Fruit fly (Drosophila melanogaster) whole organism, embryonic: Measurements from ENCODE around the gene CG14721.
A peak's percentile ranks its signal among the peaks of the same experiment; 100 is the strongest.

Experiments
- Aef1 ChIP-seq: fragments of 200-800 bp; sonication (Bioruptor generic); IDR thresholded peaks from 3 replicates; pipeline ENCODE4 v1.3.6; 2022; ENCODE audit warnings: missing biosample characterization, missing genetic modification characterization
- Antp ChIP-seq: fragments of 200-800 bp; sonication (Bioruptor generic); optimal IDR thresholded peaks from 3 replicates; lab custom pipeline; 2016; ENCODE audit warnings: missing biosample characterization, missing genetic modification characterization
- Bdp1 ChIP-seq: fragments of 200-800 bp; sonication (Bioruptor generic); optimal IDR thresholded peaks from 3 replicates; lab custom pipeline; 2016; ENCODE audit warnings: missing biosample characterization, missing genetic modification characterization
- CG1024 ChIP-seq: fragments of 200-800 bp; sonication (Bioruptor generic); IDR thresholded peaks from 2 replicates; pipeline ENCODE4 v1.3.6; 2022; ENCODE audit warnings: missing biosample characterization, missing genetic modification characterization
- CG10654 ChIP-seq: fragments of 200-800 bp; sonication (Bioruptor generic); optimal IDR thresholded peaks from 2 replicates; lab custom pipeline; 2016; ENCODE audit warnings: missing biosample characterization, missing genetic modification characterization
- CG11695 ChIP-seq: fragments of 200-800 bp; sonication (Bioruptor generic); IDR thresholded peaks from 3 replicates; pipeline ENCODE4 v1.3.6; 2022; ENCODE audit warnings: missing biosample characterization, missing genetic modification characterization
- CG12236 ChIP-seq: fragments of 200-800 bp; sonication (Bioruptor generic); optimal IDR thresholded peaks from 2 replicates; lab custom pipeline; 2016; ENCODE audit warnings: missing biosample characterization, missing genetic modification characterization
- CG1233 ChIP-seq: fragments of 200-800 bp; sonication (Bioruptor generic); optimal IDR thresholded peaks from 4 replicates; lab custom pipeline; 2018; ENCODE audit warnings: missing biosample characterization, mild to moderate bottlenecking, missing genetic modification characterization
- CG13296 ChIP-seq: fragments of 200-800 bp; sonication (Bioruptor generic); optimal IDR thresholded peaks from 3 replicates; lab custom pipeline; 2018; ENCODE audit warnings: missing biosample characterization, mild to moderate bottlenecking, missing genetic modification characterization
- CG17359 ChIP-seq: fragments of 200-800 bp; sonication (Bioruptor generic); optimal IDR thresholded peaks from 3 replicates; lab custom pipeline; 2018; ENCODE audit warnings: missing biosample characterization, mild to moderate bottlenecking, missing genetic modification characterization, moderate library complexity
- CG17802 ChIP-seq: fragments of 200-800 bp; sonication (Bioruptor generic); optimal IDR thresholded peaks from 2 replicates; lab custom pipeline; 2018; ENCODE audit warnings: missing biosample characterization, mild to moderate bottlenecking, missing genetic modification characterization, moderate library complexity
- CG18619 ChIP-seq: fragments of 200-800 bp; sonication (Bioruptor generic); optimal IDR thresholded peaks from 3 replicates; lab custom pipeline; 2017; ENCODE audit warnings: missing biosample characterization, mild to moderate bottlenecking, missing genetic modification characterization
- CG31224 ChIP-seq: fragments of 200-800 bp; sonication (Bioruptor generic); IDR thresholded peaks from 2 replicates; pipeline ENCODE4 v1.3.6; 2022; ENCODE audit warnings: missing biosample characterization, missing genetic modification characterization
- CG34422 ChIP-seq: fragments of 200-800 bp; sonication (Bioruptor generic); IDR thresholded peaks from 3 replicates; pipeline ENCODE4 v1.3.6; 2022; ENCODE audit warnings: missing biosample characterization, missing genetic modification characterization
- CG4282 ChIP-seq: fragments of 200-800 bp; sonication (Bioruptor generic); optimal IDR thresholded peaks from 2 replicates; lab custom pipeline; 2016; ENCODE audit warnings: missing biosample characterization, missing genetic modification characterization
- CG6175 ChIP-seq: fragments of 200-800 bp; sonication (Bioruptor generic); IDR thresholded peaks from 3 replicates; pipeline ENCODE4 v1.3.6; 2022; ENCODE audit warnings: missing biosample characterization, missing genetic modification characterization
- CG6683 ChIP-seq: fragments of 200-800 bp; sonication (Bioruptor generic); optimal IDR thresholded peaks from 2 replicates; lab custom pipeline; 2017; ENCODE audit warnings: missing biosample characterization, mild to moderate bottlenecking, missing genetic modification characterization, missing genetic modification reagents
- CG6813 ChIP-seq: fragments of 200-800 bp; sonication (Bioruptor generic); optimal IDR thresholded peaks from 2 replicates; lab custom pipeline; 2017; ENCODE audit warnings: missing biosample characterization, missing genetic modification characterization, mild to moderate bottlenecking, moderate library complexity, missing genetic modification reagents
- CG7987 ChIP-seq: fragments of 200-800 bp; sonication (Bioruptor generic); optimal IDR thresholded peaks from 2 replicates; lab custom pipeline; 2018; ENCODE audit warnings: missing biosample characterization, mild to moderate bottlenecking, missing genetic modification characterization, moderate library complexity
- CG8359 ChIP-seq: fragments of 200-800 bp; sonication (Bioruptor generic); optimal IDR thresholded peaks from 2 replicates; lab custom pipeline; 2017; ENCODE audit warnings: missing biosample characterization, mild to moderate bottlenecking, missing genetic modification characterization, borderline replicate concordance
- Dbx ChIP-seq: fragments of 200-800 bp; sonication (Bioruptor generic); IDR thresholded peaks from 3 replicates; pipeline ENCODE4 v1.3.6; 2022; ENCODE audit warnings: missing biosample characterization, missing genetic modification characterization
- Fer2 ChIP-seq: fragments of 200-800 bp; sonication (Bioruptor generic); optimal IDR thresholded peaks from 2 replicates; lab custom pipeline; 2018; ENCODE audit warnings: missing biosample characterization, mild to moderate bottlenecking, missing genetic modification characterization, moderate library complexity
- Fer3 ChIP-seq: fragments of 200-800 bp; sonication (Bioruptor generic); optimal IDR thresholded peaks from 2 replicates; lab custom pipeline; 2018; ENCODE audit warnings: missing biosample characterization, mild to moderate bottlenecking, missing genetic modification characterization, moderate library complexity
- HLHmδ ChIP-seq: fragments of 200-800 bp; sonication (Bioruptor generic); optimal IDR thresholded peaks from 2 replicates; lab custom pipeline; 2018; ENCODE audit warnings: missing biosample characterization, mild to moderate bottlenecking, missing genetic modification characterization, moderate library complexity
- MBD-R2 ChIP-seq: fragments of 200-800 bp; sonication (Bioruptor generic); IDR thresholded peaks from 2 replicates; pipeline ENCODE4 v1.3.6; 2022; ENCODE audit warnings: missing biosample characterization, missing genetic modification characterization
- MESR4 ChIP-seq: fragments of 200-800 bp; sonication (Bioruptor generic); optimal IDR thresholded peaks from 2 replicates; lab custom pipeline; 2018; ENCODE audit warnings: missing biosample characterization, mild to moderate bottlenecking, missing genetic modification characterization, moderate library complexity
- MTF-1 ChIP-seq: fragments of 200-800 bp; sonication (Bioruptor generic); optimal IDR thresholded peaks from 2 replicates; lab custom pipeline; 2018; ENCODE audit warnings: missing biosample characterization, mild to moderate bottlenecking, missing genetic modification characterization, borderline replicate concordance
- NC2α ChIP-seq: fragments of 200-800 bp; sonication (Bioruptor generic); optimal IDR thresholded peaks from 2 replicates; lab custom pipeline; 2016; ENCODE audit warnings: missing biosample characterization, missing genetic modification characterization
- Nf-YC ChIP-seq: fragments of 200-800 bp; optimal IDR thresholded peaks from 3 replicates; lab custom pipeline; 2019; ENCODE audit warnings: missing biosample characterization, mild to moderate bottlenecking, missing genetic modification characterization, moderate library complexity
- Opbp ChIP-seq: fragments of 200-800 bp; sonication (Bioruptor generic); IDR thresholded peaks from 3 replicates; pipeline ENCODE4 v1.3.6; 2022; ENCODE audit warnings: missing biosample characterization, missing genetic modification characterization; ENCODE audit not compliant: partially characterized antibody
- Rfx ChIP-seq: fragments of 200-800 bp; sonication (Bioruptor generic); IDR thresholded peaks from 2 replicates; pipeline ENCODE4 v1.3.6; 2022; ENCODE audit warnings: missing biosample characterization, missing genetic modification characterization
- Rx ChIP-seq: fragments of 200-800 bp; sonication (Bioruptor generic); IDR thresholded peaks from 2 replicates; pipeline ENCODE4 v1.3.6; 2022; ENCODE audit warnings: missing biosample characterization, missing genetic modification characterization
- Scr ChIP-seq: fragments of 200-800 bp; sonication (Bioruptor generic); IDR thresholded peaks from 2 replicates; pipeline ENCODE4 v1.3.6; 2022; ENCODE audit warnings: missing biosample characterization, missing genetic modification characterization; ENCODE audit not compliant: partially characterized antibody
- Sin3A ChIP-seq: fragments of >200 bp; optimal IDR thresholded peaks from 2 replicates; lab custom pipeline; 2018
- Stat92E ChIP-seq, 3 experiments: fragments of >200 bp in 2 of 3; fragments of 200-800 bp in 1 of 3; sonication (Bioruptor generic) in 1 of 3; optimal IDR thresholded peaks; 2 replicates each; lab custom pipeline; 2017 to 2019; ENCODE audit warnings: missing biosample characterization in 3 of 3, missing genetic modification characterization in 3 of 3, mild to moderate bottlenecking in 1 of 3, moderate library complexity in 1 of 3
- Tbp ChIP-seq: fragments of >200 bp; optimal IDR thresholded peaks from 2 replicates; lab custom pipeline; 2018; ENCODE audit warnings: missing biosample characterization, missing genetic modification characterization
- Usf ChIP-seq: fragments of 200-800 bp; sonication (Bioruptor generic); optimal IDR thresholded peaks from 2 replicates; lab custom pipeline; 2017; ENCODE audit warnings: missing genotype, missing biosample characterization, missing genetic modification characterization
- al ChIP-seq: fragments of 200-800 bp; sonication (Bioruptor generic); IDR thresholded peaks from 2 replicates; pipeline ENCODE4 v1.3.6; 2022; ENCODE audit warnings: missing biosample characterization, missing genetic modification characterization
- amos ChIP-seq: fragments of 200-800 bp; sonication (Bioruptor generic); IDR thresholded peaks from 2 replicates; pipeline ENCODE4 v1.3.6; 2022; ENCODE audit warnings: missing biosample characterization, missing genetic modification characterization; ENCODE audit not compliant: partially characterized antibody
- crc ChIP-seq: fragments of 200-800 bp; sonication (Bioruptor generic); optimal IDR thresholded peaks from 2 replicates; lab custom pipeline; 2016; ENCODE audit warnings: missing biosample characterization, missing genetic modification characterization
- crp ChIP-seq, 2 experiments: fragments of 200-800 bp; sonication (Bioruptor generic); optimal IDR thresholded peaks; 2 replicates in 1 of 2; 3 replicates in 1 of 2; lab custom pipeline; 2017; ENCODE audit warnings: missing biosample characterization in 2 of 2, missing genetic modification characterization in 2 of 2, mild to moderate bottlenecking in 1 of 2, moderate library complexity in 1 of 2
- cwo ChIP-seq: fragments of 200-800 bp; sonication (Bioruptor generic); optimal IDR thresholded peaks from 3 replicates; lab custom pipeline; 2017; ENCODE audit warnings: missing biosample characterization, missing genetic modification characterization, mild to moderate bottlenecking, moderate library complexity, missing genetic modification reagents
- dimm ChIP-seq: fragments of 200-800 bp; sonication (Bioruptor generic); IDR thresholded peaks from 2 replicates; pipeline ENCODE4 v1.3.6; 2022; ENCODE audit warnings: missing biosample characterization, missing genetic modification characterization
- fd64A ChIP-seq: fragments of 200-800 bp; sonication (Bioruptor generic); optimal IDR thresholded peaks from 3 replicates; lab custom pipeline; 2018; ENCODE audit warnings: missing biosample characterization, mild to moderate bottlenecking, missing genetic modification characterization
- gt ChIP-seq: fragments of 200-800 bp; sonication (Bioruptor generic); IDR thresholded peaks from 2 replicates; pipeline ENCODE4 v1.3.6; 2022; ENCODE audit warnings: missing biosample characterization, missing genetic modification characterization
- jing ChIP-seq: fragments of 200-800 bp; sonication (Bioruptor generic); optimal IDR thresholded peaks from 2 replicates; lab custom pipeline; 2018; ENCODE audit warnings: missing biosample characterization, mild to moderate bottlenecking, missing genetic modification characterization
- lov ChIP-seq, 2 experiments: fragments of 200-800 bp in 1 of 2; fragments of >200 bp in 1 of 2; sonication (Bioruptor generic) in 1 of 2; IDR thresholded peaks in 1 of 2; optimal IDR thresholded peaks in 1 of 2; 2 replicates in 1 of 2; 3 replicates in 1 of 2; pipeline versions ENCODE4 v1.3.6 to Lab custom; 2017 to 2022; ENCODE audit warnings: missing biosample characterization in 1 of 2, missing genetic modification characterization in 1 of 2
- mam ChIP-seq: fragments of 200-800 bp; sonication (Bioruptor generic); optimal IDR thresholded peaks from 3 replicates; lab custom pipeline; 2016; ENCODE audit warnings: missing biosample characterization, missing genetic modification characterization
- so ChIP-seq: fragments of 200-800 bp; sonication (Bioruptor generic); IDR thresholded peaks from 3 replicates; pipeline ENCODE4 v1.3.6; 2022; ENCODE audit warnings: missing biosample characterization, missing genetic modification characterization
- z ChIP-seq: fragments of 200-800 bp; sonication (Bioruptor generic); IDR thresholded peaks from 3 replicates; pipeline ENCODE4 v1.3.6; 2022; ENCODE audit warnings: missing biosample characterization, missing genetic modification characterization

The CG14721 gene

dm6 chr3R:11735337-11735736, at the start of gene CG14721 (continued):
- TF ChIP-seq Scr (GFP tag; lab: Robert Waterston, UW) (peak; percentile 68), Aef1 (GFP tag; lab: Robert Waterston, UW) (peak; percentile 54), Usf (GFP tag; lab: Kevin White, UChicago) (no peak), CG18619 (GFP tag; lab: Kevin White, UChicago) (no peak), MTF-1 (GFP tag; lab: Kevin White, UChicago) (no peak), CG10654 (no peak), Rx (peak; percentile 21; the same call in 1 of the 2 replicates), Antp (GFP tag; lab: Kevin White, UChicago) (peak; percentile 42), Sin3A (lab: Kevin White, UChicago) (peak; percentile 78), CG12236 (GFP tag; lab: Kevin White, UChicago) (no peak), Stat92E (GFP tag; optimal IDR thresholded peaks at IDR 0.05; lab: Kevin White, UChicago) (no peak), Nf-YC (tag; lab: Kevin White, UChicago) (no peak), Rfx (GFP tag; lab: Robert Waterston, UW) (no peak; the same call in 1 of the 2 replicates), CG4282 (no peak), MBD-R2 (peak; percentile 84), CG6683 (GFP tag; lab: Kevin White, UChicago) (no peak), CG6175 (GFP tag; lab: Robert Waterston, UW) (no peak), dimm (GFP tag; lab: Robert Waterston, UW) (no peak), CG7987 (GFP tag; lab: Kevin White, UChicago) (no peak), so (GFP tag; lab: Robert Waterston, UW) (no peak), CG17359 (tag; lab: Kevin White, UChicago) (no peak), al (GFP tag; lab: Robert Waterston, UW) (no peak), fd64A (GFP tag; lab: Kevin White, UChicago) (no peak), gt (no peak), MESR4 (GFP tag; lab: Kevin White, UChicago) (peak; percentile 45), Fer2 (tag; lab: Kevin White, UChicago) (no peak), amos (GFP tag; lab: Robert Waterston, UW) (peak; percentile 39; the same call in 1 of the 2 replicates), CG17802 (tag; lab: Kevin White, UChicago) (no peak), cwo (GFP tag; lab: Kevin White, UChicago) (no peak), Tbp (GFP tag; lab: Kevin White, UChicago) (no peak), CG11695 (GFP tag; lab: Robert Waterston, UW) (0 out of 3 replicates have a peak, but pooled peaks have one; percentile 32), CG31224 (no peak), Fer3 (tag; lab: Kevin White, UChicago) (no peak), CG34422 (GFP tag; lab: Robert Waterston, UW) (no peak), mam (peak; percentile 56), crc (GFP tag; lab: Kevin White, UChicago) (no peak), HLHmδ (no peak), z (GFP tag; lab: Robert Waterston, UW) (no peak), Opbp (GFP tag; lab: Robert Waterston, UW) (peak; percentile 41; the same call in 1 of the 3 replicates), CG8359 (GFP tag; lab: Kevin White, UChicago) (no peak), CG1024 (GFP tag; lab: Robert Waterston, UW) (no peak), NC2α (GFP tag; lab: Kevin White, UChicago) (no peak), crp (GFP tag; optimal IDR thresholded peaks at IDR 0.05; lab: Kevin White, UChicago) (peak in 1 of 2 experiments; percentile 52), Dbx (0 out of 3 replicates have a peak, but pooled peaks have one; percentile 5), CG6813 (GFP tag; lab: Kevin White, UChicago) (no peak), CG13296 (GFP tag; lab: Kevin White, UChicago) (no peak), Bdp1 (GFP tag; lab: Kevin White, UChicago) (no peak), lov (optimal IDR thresholded peaks at IDR 0.05; lab: Kevin White, UChicago) (no peak), lov (GFP tag; IDR thresholded peaks at IDR 0.05; lab: Robert Waterston, UW) (no peak), jing (GFP tag; lab: Kevin White, UChicago) (no peak), CG1233 (no peak)
